Worm (Caenorhabditis elegans): Measurements from ENCODE around the gene exo-1.

ce11 chrIII:13385850-13386249 is 37.5 kb upstream of the exo-1 start, which contains the start of gene T03F6.4:
- TF ChIP-seq nhr-120 (GFP tag; IDR thresholded peaks at IDR 0.05) (no peak), egrh-3 (GFP tag; IDR thresholded peaks at IDR 0.05) (no peak), ama-1 (optimal IDR thresholded peaks at IDR 0.05) (no peak), ama-1 (GFP tag; optimal IDR thresholded peaks at IDR 0.05) (no peak), ekl-4 (GFP tag; IDR thresholded peaks at IDR 0.05) (no peak), K11D2.4 (GFP tag; IDR thresholded peaks at IDR 0.05) (no peak), mcd-1 (GFP tag; IDR thresholded peaks at IDR 0.05) (no peak), attf-5 (GFP tag; optimal IDR thresholded peaks at IDR 0.05) (no peak), F10E7.11 (tag; optimal IDR thresholded peaks at IDR 0.05) (no peak), rec-8 (tag; optimal IDR thresholded peaks at IDR 0.05) (no peak), unc-62 (GFP tag; optimal IDR thresholded peaks at IDR 0.05) (no peak), snpc-4 (GFP tag; optimal IDR thresholded peaks at IDR 0.05) (no peak), snpc-4 (tag; optimal IDR thresholded peaks at IDR 0.05) (no peak)

Measured in whole organism, young adult.